Fruit fly (Drosophila melanogaster): Measurements from ENCODE around the gene CtIP.

Gene CtIP

dm6 chr3L:20399550-20400109, 36.4 kb upstream of the CtIP start (continued):
- TF ChIP-seq CG10654 (GFP tag; optimal IDR thresholded peaks at IDR 0.05) (peak; percentile 83), maf-S (GFP tag; optimal IDR thresholded peaks at IDR 0.05) (peak; percentile 76), NfI (GFP tag; optimal IDR thresholded peaks at IDR 0.05) (peak; percentile 83), Side (GFP tag; optimal IDR thresholded peaks at IDR 0.05) (peak; percentile 67), CG3847 (GFP tag; IDR thresholded peaks at IDR 0.05) (peak; percentile 83), CG12219 (GFP tag; optimal IDR thresholded peaks at IDR 0.05) (peak; percentile 74), prd (optimal IDR thresholded peaks at IDR 0.05) (no peak), prd (GFP tag; IDR thresholded peaks at IDR 0.05) (peak; percentile 88), Dip2 (GFP tag; IDR thresholded peaks at IDR 0.05) (no peak), CG2875 (GFP tag; optimal IDR thresholded peaks at IDR 0.05) (peak; percentile 67), vvl (GFP tag; IDR thresholded peaks at IDR 0.05) (peak; percentile 90), twi (tag; optimal IDR thresholded peaks at IDR 0.05) (peak; percentile 67), MBD-R2 (GFP tag; IDR thresholded peaks at IDR 0.05) (peak; percentile 60; the same call in 1 of the 2 replicates), CG15269 (tag; optimal IDR thresholded peaks at IDR 0.05) (peak; percentile 94), CG13287 (GFP tag; IDR thresholded peaks at IDR 0.05; ENCODE audit: partially characterized antibody) (no peak), bigmax (GFP tag; optimal IDR thresholded peaks at IDR 0.05) (no peak), CG8478 (optimal IDR thresholded peaks at IDR 0.05) (no peak), da (GFP tag; optimal IDR thresholded peaks at IDR 0.05) (peak; percentile 56), CG18599 (GFP tag; optimal IDR thresholded peaks at IDR 0.05) (peak; percentile 88), CG9932 (GFP tag; IDR thresholded peaks at IDR 0.05) (peak; percentile 90), luna (GFP tag; optimal IDR thresholded peaks at IDR 0.05) (peak; percentile 52), CG3163 (GFP tag; optimal IDR thresholded peaks at IDR 0.05) (peak; percentile 50), CG18476 (GFP tag; optimal IDR thresholded peaks at IDR 0.05) (peak; percentile 85), CG42726 (GFP tag; IDR thresholded peaks at IDR 0.05; ENCODE audit: partially characterized antibody) (no peak), wor (GFP tag; IDR thresholded peaks at IDR 0.05) (peak; percentile 59), CG4424 (GFP tag; optimal IDR thresholded peaks at IDR 0.05) (peak; percentile 87), CG30020 (tag; optimal IDR thresholded peaks at IDR 0.05) (peak; percentile 63), CG4707 (GFP tag; optimal IDR thresholded peaks at IDR 0.05) (peak; percentile 56), gsb (GFP tag; IDR thresholded peaks at IDR 0.05) (peak; percentile 87), Fer3 (tag; optimal IDR thresholded peaks at IDR 0.05) (peak; percentile 89), vfl (GFP tag; optimal IDR thresholded peaks at IDR 0.05) (peak; percentile 78), chinmo (GFP tag; IDR thresholded peaks at IDR 0.05; ENCODE audit: partially characterized antibody) (no peak), CG8089 (GFP tag; optimal IDR thresholded peaks at IDR 0.05) (peak; percentile 67), jigr1 (GFP tag; IDR thresholded peaks at IDR 0.05) (peak; percentile 58; the same call in 1 of the 3 replicates), Asciz (GFP tag; optimal IDR thresholded peaks at IDR 0.05) (peak; percentile 88), Ada2b (GFP tag; IDR thresholded peaks at IDR 0.05) (peak; percentile 80), CG8281 (tag; optimal IDR thresholded peaks at IDR 0.05) (peak; percentile 80), z (GFP tag; IDR thresholded peaks at IDR 0.05) (no peak), Hand (GFP tag; optimal IDR thresholded peaks at IDR 0.05) (peak; percentile 84), CG14050 (GFP tag; IDR thresholded peaks at IDR 0.05) (peak; percentile 76), CG9817 (tag; optimal IDR thresholded peaks at IDR 0.05) (peak; percentile 82), sug (tag; optimal IDR thresholded peaks at IDR 0.05) (peak; percentile 89), Deaf1 (tag; optimal IDR thresholded peaks at IDR 0.05) (peak; percentile 73), oc (tag; optimal IDR thresholded peaks at IDR 0.05) (peak; percentile 85), Mes4 (GFP tag; optimal IDR thresholded peaks at IDR 0.05) (peak; percentile 62), slp2 (GFP tag; optimal IDR thresholded peaks at IDR 0.05) (peak; percentile 73), CG43689 (GFP tag; IDR thresholded peaks at IDR 0.05) (peak; percentile 43; the same call in 1 of the 2 replicates), Taf1 (GFP tag; IDR thresholded peaks at IDR 0.05) (peak; percentile 67; the same call in 1 of the 2 replicates), CG7839 (tag; optimal IDR thresholded peaks at IDR 0.05) (peak; percentile 92), Hr78 (GFP tag; optimal IDR thresholded peaks at IDR 0.05) (peak in 1 of 2 experiments; percentile 59)
